3 worm cellular contexts compared by ENCODE assay signal in genomic region chrX:17392182-17392581, ce11.
A peak's percentile ranks its signal among the peaks of the same experiment; 100 is the strongest.
TF ChIP-seq lines count a peak whose summit lies in the region.

No protein-coding gene starts in this region.

TF ChIP-seq in whole organism, L2 larva, 48 proteins besides CTCF, POLR2A, EP300 and RAD21 (continued from another document):
- TF ChIP-seq F13H6.1 (tag; optimal IDR thresholded peaks at IDR 0.05; lab: Kevin White, UChicago) (peak; percentile 74), skn-1 (tag; optimal IDR thresholded peaks at IDR 0.05; lab: Kevin White, UChicago) (no peak), nhr-21 (tag; optimal IDR thresholded peaks at IDR 0.05; lab: Kevin White, UChicago) (peak; percentile 32), blmp-1 (tag; optimal IDR thresholded peaks at IDR 0.05; lab: Kevin White, UChicago; ENCODE audit: insufficient read depth) (peak; percentile 26), lin-11 (tag; optimal IDR thresholded peaks at IDR 0.05; lab: Kevin White, UChicago) (peak; percentile 65), aly-2 (tag; optimal IDR thresholded peaks at IDR 0.05; lab: Kevin White, UChicago) (no peak), mab-5 (tag; optimal IDR thresholded peaks at IDR 0.05; lab: Kevin White, UChicago) (peak; percentile 49), elt-3 (tag; optimal IDR thresholded peaks at IDR 0.05; lab: Kevin White, UChicago) (no peak), crh-2 (tag; optimal IDR thresholded peaks at IDR 0.05; lab: Kevin White, UChicago) (peak; percentile 78), sem-4 (tag; optimal IDR thresholded peaks at IDR 0.05; lab: Kevin White, UChicago) (peak; percentile 71), lsy-2 (tag; optimal IDR thresholded peaks at IDR 0.05; lab: Kevin White, UChicago) (peak; percentile 35 to 75), nhr-23 (tag; optimal IDR thresholded peaks at IDR 0.05; lab: Kevin White, UChicago) (no peak), unc-39 (tag; optimal IDR thresholded peaks at IDR 0.05; lab: Kevin White, UChicago) (no peak), ztf-1 (GFP tag; conservative IDR thresholded peaks at IDR 0.05; lab: Robert Waterston, UW) (no peak)

TF ChIP-seq in whole organism, L4 larva, 104 proteins besides CTCF, POLR2A, EP300 and RAD21 (continued from another document):
- TF ChIP-seq zfp-3 (GFP tag; conservative IDR thresholded peaks at IDR 0.05; lab: Robert Waterston, UW) (no peak), hif-1 (tag; optimal IDR thresholded peaks at IDR 0.05; lab: Kevin White, UChicago) (peak in 1 of 2 experiments; percentile 39), nhr-6 (tag; optimal IDR thresholded peaks at IDR 0.05; lab: Kevin White, UChicago) (peak; percentile 49), madf-9 (GFP tag; conservative IDR thresholded peaks at IDR 0.05; lab: Robert Waterston, UW) (peak; percentile 27; the same call in 1 of the 2 replicates), hlh-30 (tag; optimal IDR thresholded peaks at IDR 0.05; lab: Kevin White, UChicago; ENCODE audit: insufficient read depth) (peak; percentile 89), F37D6.2 (tag; optimal IDR thresholded peaks at IDR 0.05; lab: Kevin White, UChicago) (no peak), nhr-25 (tag; optimal IDR thresholded peaks at IDR 0.05; lab: Kevin White, UChicago; ENCODE audit: borderline replicate concordance, insufficient read depth) (peak; percentile 40), T20F7.1 (GFP tag; optimal IDR thresholded peaks at IDR 0.05; lab: Kevin White, UChicago) (peak; percentile 24), ceh-20 (GFP tag; IDR thresholded peaks at IDR 0.05; lab: Robert Waterston, UW) (peak; percentile 46; the same call in 1 of the 2 replicates), dpl-1 (GFP tag; optimal IDR thresholded peaks at IDR 0.05; lab: Kevin White, UChicago) (peak; percentile 50), sdz-12 (GFP tag; optimal IDR thresholded peaks at IDR 0.05; lab: Kevin White, UChicago) (no peak), hlh-11 (tag; optimal IDR thresholded peaks at IDR 0.05; lab: Kevin White, UChicago) (peak; percentile 68), snpc-1.2 (GFP tag; IDR thresholded peaks at IDR 0.05; lab: Robert Waterston, UW) (no peak), lin-13 (GFP tag; optimal IDR thresholded peaks at IDR 0.05; lab: Kevin White, UChicago) (peak; percentile 32), unc-39 (tag; optimal IDR thresholded peaks at IDR 0.05; lab: Kevin White, UChicago) (no peak), tra-1 (GFP tag; IDR thresholded peaks at IDR 0.05; lab: Robert Waterston, UW) (peak; percentile 69; the same call in 1 of the 2 replicates), nhr-28 (tag; optimal IDR thresholded peaks at IDR 0.05; lab: Kevin White, UChicago) (peak; percentile 73), aha-1 (tag; lab: Kevin White, UChicago) (peak; percentile 87), ztf-7 (tag; optimal IDR thresholded peaks at IDR 0.05; lab: Kevin White, UChicago) (peak; percentile 14)

TF ChIP-seq in whole organism, late embryonic, 69 proteins besides CTCF, POLR2A, EP300 and RAD21 (continued from another document):
- TF ChIP-seq nfya-1 (tag; optimal IDR thresholded peaks at IDR 0.05; lab: Kevin White, UChicago) (peak; percentile 36), T23F11.4 (GFP tag; optimal IDR thresholded peaks at IDR 0.05; lab: Kevin White, UChicago) (no peak), rnt-1 (tag; optimal IDR thresholded peaks at IDR 0.05; lab: Kevin White, UChicago) (peak; percentile 29), ceh-14 (tag; optimal IDR thresholded peaks at IDR 0.05; lab: Kevin White, UChicago) (peak; percentile 67), C08G9.2 (tag; optimal IDR thresholded peaks at IDR 0.05; lab: Kevin White, UChicago) (no peak), zip-5 (tag; optimal IDR thresholded peaks at IDR 0.05; lab: Kevin White, UChicago) (no peak), ceh-22 (tag; optimal IDR thresholded peaks at IDR 0.05; lab: Kevin White, UChicago) (no peak), pag-3 (tag; optimal IDR thresholded peaks at IDR 0.05; lab: Kevin White, UChicago; ENCODE audit: borderline replicate concordance) (no peak), nhr-11 (tag; optimal IDR thresholded peaks at IDR 0.05; lab: Kevin White, UChicago) (no peak), tbx-2 (tag; optimal IDR thresholded peaks at IDR 0.05; lab: Kevin White, UChicago) (peak; percentile 56), ref-2 (tag; optimal IDR thresholded peaks at IDR 0.05; lab: Kevin White, UChicago) (peak; percentile 9), madf-2 (tag; optimal IDR thresholded peaks at IDR 0.05; lab: Kevin White, UChicago) (no peak), dmd-4 (tag; optimal IDR thresholded peaks at IDR 0.05; lab: Kevin White, UChicago; ENCODE audit: borderline replicate concordance) (no peak), syd-9 (tag; optimal IDR thresholded peaks at IDR 0.05; lab: Kevin White, UChicago) (peak; percentile 24), hlh-30 (tag; optimal IDR thresholded peaks at IDR 0.05; lab: Kevin White, UChicago; ENCODE audit: insufficient read depth) (peak; percentile 67), elt-4 (tag; optimal IDR thresholded peaks at IDR 0.05; lab: Kevin White, UChicago) (no peak), fkh-6 (tag; optimal IDR thresholded peaks at IDR 0.05; lab: Kevin White, UChicago) (no peak), ceh-30 (tag; optimal IDR thresholded peaks at IDR 0.05; lab: Kevin White, UChicago) (no peak), pat-9 (tag; optimal IDR thresholded peaks at IDR 0.05; lab: Kevin White, UChicago) (no peak)
